Worm (Caenorhabditis elegans) whole organism, mixed stage, embryonic: ENCODE data around the gene Y32F6B.1.

Experiments
- bed-3 ChIP-seq: fragments of 200-800 bp; sonication (Bioruptor generic); optimal IDR thresholded peaks from 3 replicates; lab custom pipeline; 2018; ENCODE audit warnings: mild to moderate bottlenecking, missing genetic modification characterization, moderate library complexity, missing compliant biosample characterization
- blmp-1 ChIP-seq: fragments of 150-350 bp; optimal IDR thresholded peaks from 2 replicates; lab custom pipeline; 2014; ENCODE audit warnings: missing biosample characterization, missing genetic modification characterization
- ceh-43 ChIP-seq: fragments of 200-800 bp; sonication (Bioruptor generic); optimal IDR thresholded peaks from 2 replicates; lab custom pipeline; 2018; ENCODE audit warnings: mild to moderate bottlenecking, missing genetic modification characterization, moderate library complexity, missing compliant biosample characterization
- ceh-83 ChIP-seq: fragments of 200-800 bp; sonication (Bioruptor generic); optimal IDR thresholded peaks from 2 replicates; lab custom pipeline; 2018; ENCODE audit warnings: mild to moderate bottlenecking, missing genetic modification characterization, missing compliant biosample characterization
- ces-1 ChIP-seq: fragments of 150-350 bp; optimal IDR thresholded peaks from 2 replicates; lab custom pipeline; 2014; ENCODE audit warnings: missing biosample characterization, missing genetic modification reagents, missing genetic modification characterization
- cnd-1 ChIP-seq: fragments of 200-800 bp; sonication (Bioruptor generic); optimal IDR thresholded peaks from 2 replicates; lab custom pipeline; 2018; ENCODE audit warnings: mild to moderate bottlenecking, missing genetic modification characterization, missing compliant biosample characterization
- drap-1 ChIP-seq: fragments of 200-800 bp; sonication (Bioruptor generic); optimal IDR thresholded peaks from 3 replicates; lab custom pipeline; 2018; ENCODE audit warnings: mild to moderate bottlenecking, missing genetic modification characterization, missing compliant biosample characterization
- elt-1 ChIP-seq: sonication (generic microtip); optimal IDR thresholded peaks from 2 replicates; lab custom pipeline; 2017; ENCODE audit warnings: missing genetic modification characterization, mild to moderate bottlenecking, missing compliant biosample characterization, antibody characterized with exemption, moderate library complexity, borderline replicate concordance; ENCODE audit not compliant: insufficient read depth
- elt-3 ChIP-seq: fragments of 150-350 bp; optimal IDR thresholded peaks from 2 replicates; lab custom pipeline; 2014; ENCODE audit warnings: missing biosample characterization, missing genetic modification characterization
- ham-2 ChIP-seq: fragments of 200-800 bp; sonication (Bioruptor generic); optimal IDR thresholded peaks from 2 replicates; lab custom pipeline; 2018; ENCODE audit warnings: mild to moderate bottlenecking, missing genetic modification characterization, missing compliant biosample characterization
- hlh-1 ChIP-seq: fragments of 150-350 bp; optimal IDR thresholded peaks from 2 replicates; lab custom pipeline; 2014; ENCODE audit warnings: missing biosample characterization, missing genetic modification reagents, missing genetic modification characterization
- lin-13 ChIP-seq: fragments of 150-350 bp; optimal IDR thresholded peaks from 2 replicates; lab custom pipeline; 2014; ENCODE audit warnings: missing biosample characterization, missing genetic modification characterization
- lin-32 ChIP-seq: fragments of 200-800 bp; sonication (Bioruptor generic); optimal IDR thresholded peaks from 2 replicates; lab custom pipeline; 2018; ENCODE audit warnings: mild to moderate bottlenecking, missing genetic modification characterization, missing compliant biosample characterization
- lsy-2 ChIP-seq: fragments of 150-350 bp; optimal IDR thresholded peaks from 2 replicates; lab custom pipeline; 2014; ENCODE audit warnings: missing biosample characterization, missing genetic modification characterization
- mab-5 ChIP-seq: fragments of 150-350 bp; optimal IDR thresholded peaks from 2 replicates; lab custom pipeline; 2014; ENCODE audit warnings: missing biosample characterization, missing genetic modification characterization
- mls-2 ChIP-seq: sonication (generic microtip); optimal IDR thresholded peaks from 2 replicates; lab custom pipeline; 2016; ENCODE audit warnings: mild to moderate bottlenecking, missing genetic modification characterization, moderate library complexity, missing compliant biosample characterization
- nhr-12 ChIP-seq: fragments of 150-350 bp; optimal IDR thresholded peaks from 2 replicates; lab custom pipeline; 2014; ENCODE audit warnings: missing biosample characterization, missing genetic modification characterization
- nhr-2 ChIP-seq: fragments of 150-350 bp; optimal IDR thresholded peaks from 2 replicates; lab custom pipeline; 2014; ENCODE audit warnings: missing biosample characterization, missing genetic modification characterization
- nhr-237 ChIP-seq: fragments of 150-350 bp; optimal IDR thresholded peaks from 2 replicates; lab custom pipeline; 2014; ENCODE audit warnings: missing biosample characterization, missing genetic modification characterization
- nhr-28 ChIP-seq: fragments of 150-350 bp; optimal IDR thresholded peaks from 2 replicates; lab custom pipeline; 2014; ENCODE audit warnings: missing biosample characterization, missing genetic modification characterization
- nhr-76 ChIP-seq: sonication (generic microtip); optimal IDR thresholded peaks from 2 replicates; lab custom pipeline; 2017; ENCODE audit warnings: missing biosample characterization, missing genetic modification characterization
- pha-4 ChIP-seq: fragments of 150-350 bp; optimal IDR thresholded peaks from 2 replicates; lab custom pipeline; 2018; ENCODE audit warnings: missing biosample characterization, missing genetic modification reagents, missing genetic modification characterization
- sem-2 ChIP-seq: fragments of 200-800 bp; sonication (Bioruptor generic); optimal IDR thresholded peaks from 2 replicates; lab custom pipeline; 2018; ENCODE audit warnings: mild to moderate bottlenecking, missing genetic modification characterization, missing compliant biosample characterization
- snpc-4 ChIP-seq: fragments of 150-350 bp; optimal IDR thresholded peaks from 2 replicates; lab custom pipeline; 2014; ENCODE audit warnings: missing biosample characterization, missing genetic modification characterization
- sptf-1 ChIP-seq: sonication (generic microtip); optimal IDR thresholded peaks from 2 replicates; lab custom pipeline; 2017; ENCODE audit warnings: mild to moderate bottlenecking, missing genetic modification characterization, moderate library complexity, missing compliant biosample characterization
- unc-120 ChIP-seq: sonication (generic microtip); optimal IDR thresholded peaks from 2 replicates; lab custom pipeline; 2017; ENCODE audit warnings: missing genetic modification characterization, missing compliant biosample characterization; ENCODE audit not compliant: poor library complexity, severe bottlenecking
- unc-39 ChIP-seq: fragments of 150-350 bp; optimal IDR thresholded peaks from 2 replicates; lab custom pipeline; 2014; ENCODE audit warnings: missing biosample characterization, missing genetic modification characterization
- zip-8 ChIP-seq: fragments of 150-350 bp; optimal IDR thresholded peaks from 2 replicates; lab custom pipeline; 2014; ENCODE audit warnings: missing biosample characterization, missing genetic modification characterization
- ztf-11 ChIP-seq: fragments of 150-350 bp; optimal IDR thresholded peaks from 2 replicates; lab custom pipeline; 2014; ENCODE audit warnings: missing biosample characterization, missing genetic modification characterization

Gene Y32F6B.1

DNA sequence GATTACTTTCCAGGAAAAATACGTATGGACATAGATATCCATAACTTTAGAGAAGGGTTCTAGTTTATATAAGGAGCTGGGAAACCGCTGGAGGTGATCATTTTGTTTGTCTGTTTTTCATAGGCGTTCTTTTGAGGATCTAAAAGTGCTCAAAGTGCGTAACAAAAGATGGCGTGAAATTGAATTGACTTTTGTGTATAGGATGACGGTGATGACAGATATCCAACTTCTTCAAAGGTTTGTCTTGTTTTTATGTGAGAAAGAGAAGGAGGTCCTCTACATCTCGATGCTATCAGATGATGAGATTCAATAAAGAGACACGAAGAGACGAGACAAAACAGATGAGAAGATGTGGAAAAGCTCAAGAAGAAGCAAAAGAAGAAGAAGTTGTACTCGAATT is 32.2 kb upstream of the Y32F6B.1 start:
- peak; percentile 48 for TF ChIP-seq ces-1
- no peak for TF ChIP-seq unc-39 (tag; lab: Kevin White, UChicago)
- TF ChIP-seq, all 35 proteins: peak for 1

DNA sequence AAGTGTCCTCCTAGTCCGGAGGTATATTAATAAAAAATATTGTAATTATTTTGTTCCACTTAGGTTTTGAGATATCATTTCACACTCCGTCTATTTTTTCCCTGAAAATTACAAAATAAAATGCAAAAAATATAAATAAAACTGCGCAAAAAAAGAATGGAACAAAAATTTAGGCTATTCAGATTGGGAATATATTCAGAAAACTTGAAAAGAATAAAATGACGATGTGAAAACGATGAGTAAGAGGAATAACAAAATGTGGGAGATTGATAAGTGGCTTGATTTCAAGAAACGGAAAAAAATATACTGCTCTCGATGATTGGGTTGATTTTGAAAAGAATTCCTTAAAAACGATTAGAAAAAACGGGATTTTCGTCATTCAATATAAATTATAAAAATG is 29.7 kb upstream of the Y32F6B.1 start, which contains the start of gene dmsr-8:
TSS of gene dmsr-8 (minus strand) at position 101 of the 400 bp plus-strand sequence.
- TF ChIP-seq ztf-11 (tag; lab: Kevin White, UChicago) = no peak
- no peak for TF ChIP-seq nhr-2 (tag; lab: Kevin White, UChicago)
- no peak for TF ChIP-seq cnd-1
- no peak for TF ChIP-seq ceh-83 (GFP tag; lab: Kevin White, UChicago)
- TF ChIP-seq pha-4 (tag; lab: Kevin White, UChicago) = no peak
- TF ChIP-seq mab-5 = no peak
- TF ChIP-seq blmp-1 (tag; lab: Kevin White, UChicago) = no peak
- no peak for TF ChIP-seq bed-3 (GFP tag; lab: Kevin White, UChicago)
- TF ChIP-seq nhr-12 (tag; lab: Kevin White, UChicago) = no peak
- no peak for TF ChIP-seq mls-2 (tag; lab: Kevin White, UChicago)

DNA sequence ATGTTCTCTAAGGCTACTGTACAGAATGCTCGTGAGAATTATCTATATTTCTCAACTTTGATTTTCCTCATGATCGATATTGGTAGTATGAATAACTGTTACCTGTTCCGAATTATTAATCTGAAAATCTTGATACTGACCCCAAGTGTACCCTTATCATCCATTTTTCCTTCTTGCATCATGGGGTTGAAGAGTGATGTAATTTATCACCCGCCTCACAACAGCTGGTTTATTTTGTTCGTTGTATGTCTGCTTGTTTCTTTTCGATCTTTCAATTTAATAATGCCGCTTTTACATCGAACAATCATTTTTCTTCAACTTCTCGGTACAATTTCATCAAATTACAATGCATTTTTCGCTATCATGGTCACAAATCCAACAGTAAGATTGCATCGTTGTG is 24.3 kb upstream of the Y32F6B.1 start, which contains the start of gene C35A5.6:
TSS of gene C35A5.6 (plus strand) at position 283 of the 400 bp plus-strand sequence.
- no peak for TF ChIP-seq ces-1
- no peak for TF ChIP-seq mls-2 (tag; lab: Kevin White, UChicago)
- no peak for TF ChIP-seq nhr-28 (tag; lab: Kevin White, UChicago)
- no peak for TF ChIP-seq nhr-76 (tag; lab: Kevin White, UChicago)
- no peak for TF ChIP-seq cnd-1
- TF ChIP-seq hlh-1 (tag; lab: Kevin White, UChicago) = no peak
- no peak for TF ChIP-seq mab-5
- TF ChIP-seq sem-2 (GFP tag; lab: Kevin White, UChicago) = no peak
- TF ChIP-seq blmp-1 (tag; lab: Kevin White, UChicago) = no peak
- no peak for TF ChIP-seq pha-4 (tag; lab: Kevin White, UChicago)
- TF ChIP-seq drap-1 (GFP tag; lab: Kevin White, UChicago) = no peak
- TF ChIP-seq elt-3 = no peak
- no peak for TF ChIP-seq lin-13
- no peak for TF ChIP-seq nhr-237 (tag; lab: Kevin White, UChicago)
- TF ChIP-seq lin-32 (GFP tag; lab: Kevin White, UChicago) = no peak
- TF ChIP-seq nhr-12 (tag; lab: Kevin White, UChicago) = no peak
- no peak for TF ChIP-seq lsy-2 (tag; lab: Kevin White, UChicago)
- TF ChIP-seq unc-120 (tag; lab: Kevin White, UChicago) = no peak
- no peak for TF ChIP-seq sptf-1

DNA sequence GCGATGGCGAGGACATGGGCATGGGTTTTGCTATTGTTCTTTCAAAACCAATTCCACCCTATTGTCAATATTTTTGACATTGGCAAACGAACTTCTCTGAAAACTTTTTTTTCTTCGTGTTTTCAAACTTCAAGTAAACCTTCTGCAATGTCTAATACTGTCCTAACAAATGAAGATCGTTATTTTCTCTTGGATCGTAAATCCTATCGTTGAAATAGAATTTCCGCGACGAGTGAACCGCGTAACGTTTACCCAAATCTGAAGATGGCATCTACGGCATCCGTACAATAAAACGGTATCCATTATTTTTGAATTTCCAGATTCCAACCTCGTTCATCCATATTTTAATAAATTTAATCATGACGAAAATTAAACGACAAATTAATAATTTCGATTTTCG is 21.0 kb upstream of the Y32F6B.1 start, which contains the start of gene C35A5.5:
TSS of gene C35A5.5 (plus strand) at position 301 of the 400 bp plus-strand sequence.
- TF ChIP-seq ceh-43 (GFP tag; lab: Kevin White, UChicago) = no peak

DNA sequence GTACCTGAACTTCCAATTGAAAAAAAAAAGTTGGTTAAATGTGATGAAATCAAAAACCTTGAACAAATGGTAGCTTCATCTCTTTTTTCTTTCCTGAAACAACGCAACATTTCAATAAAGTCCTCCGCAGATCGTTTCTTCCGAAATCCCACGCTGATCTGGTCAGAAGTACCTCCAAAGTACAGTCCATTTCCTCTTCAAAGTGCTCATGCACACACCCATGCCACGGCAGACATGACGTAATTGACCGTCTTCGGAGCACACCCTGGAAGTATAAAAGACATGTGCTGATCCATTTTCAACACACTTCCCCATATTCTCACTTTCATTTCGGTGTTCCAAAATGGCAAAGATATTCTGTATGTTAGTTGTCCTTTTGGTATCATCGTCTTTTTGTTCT is 19.4 kb upstream of the Y32F6B.1 start, which contains the start of gene C35A5.10:
TSS of gene C35A5.10 (plus strand) at position 301 of the 400 bp plus-strand sequence.
- no peak for TF ChIP-seq ztf-11 (tag; lab: Kevin White, UChicago)
- no peak for TF ChIP-seq lin-32 (GFP tag; lab: Kevin White, UChicago)
- no peak for TF ChIP-seq nhr-237 (tag; lab: Kevin White, UChicago)
- TF ChIP-seq nhr-12 (tag; lab: Kevin White, UChicago) = no peak
- no peak for TF ChIP-seq elt-1
- TF ChIP-seq unc-39 (tag; lab: Kevin White, UChicago) = no peak
- TF ChIP-seq ham-2 (GFP tag; lab: Kevin White, UChicago) = no peak
- no peak for TF ChIP-seq pha-4 (tag; lab: Kevin White, UChicago)
- TF ChIP-seq lsy-2 (tag; lab: Kevin White, UChicago) = no peak
- no peak for TF ChIP-seq blmp-1 (tag; lab: Kevin White, UChicago)
- no peak for TF ChIP-seq ceh-83 (GFP tag; lab: Kevin White, UChicago)
- no peak for TF ChIP-seq zip-8 (tag; lab: Kevin White, UChicago)
- no peak for TF ChIP-seq nhr-76 (tag; lab: Kevin White, UChicago)
- TF ChIP-seq mls-2 (tag; lab: Kevin White, UChicago) = no peak
- TF ChIP-seq elt-3 = no peak
- no peak for TF ChIP-seq ces-1
- no peak for TF ChIP-seq cnd-1

DNA sequence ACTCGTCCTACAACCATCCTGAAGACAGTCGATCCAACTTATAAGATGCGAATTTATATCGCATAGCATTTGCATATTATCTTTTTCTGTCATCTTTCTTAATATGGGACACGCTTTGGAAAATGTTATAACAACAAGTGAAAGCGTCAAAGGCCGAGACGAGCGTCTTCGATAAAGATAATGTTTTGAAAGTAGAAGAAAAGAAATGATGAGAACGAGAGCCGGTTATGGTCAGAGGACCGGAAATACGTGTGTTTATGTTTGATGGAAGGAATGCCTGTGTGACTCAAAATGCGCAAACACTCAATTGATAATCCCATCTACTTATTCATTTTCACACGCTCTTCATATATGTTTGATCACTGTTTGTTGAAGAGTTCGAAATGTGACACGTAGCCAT is 18.5 kb upstream of the Y32F6B.1 start, which contains the start of gene C35A5.11:
TSS of gene C35A5.11 (minus strand) at position 101 of the 400 bp plus-strand sequence.
- TF ChIP-seq blmp-1 (tag; lab: Kevin White, UChicago) = no peak
- no peak for TF ChIP-seq elt-3
- no peak for TF ChIP-seq nhr-237 (tag; lab: Kevin White, UChicago)
- TF ChIP-seq nhr-28 (tag; lab: Kevin White, UChicago) = no peak
- no peak for TF ChIP-seq nhr-12 (tag; lab: Kevin White, UChicago)
- TF ChIP-seq ceh-43 (GFP tag; lab: Kevin White, UChicago) = no peak
- no peak for TF ChIP-seq snpc-4 (tag; lab: Kevin White, UChicago)
- TF ChIP-seq sem-2 (GFP tag; lab: Kevin White, UChicago) = no peak
- no peak for TF ChIP-seq pha-4 (tag; lab: Kevin White, UChicago)
- TF ChIP-seq sptf-1 = no peak
- TF ChIP-seq lin-32 (GFP tag; lab: Kevin White, UChicago) = no peak
